Worm (Caenorhabditis elegans): ENCODE data around the gene ttr-33.

ttr-33 gene

ce11 chrV:7837809-7838208, at the start of gene ttr-33:
Gene ttr-33 (minus strand): TSS chrV:7837909.
- TF ChIP-seq him-1 (tag; optimal IDR thresholded peaks at IDR 0.05) (no peak), W03F9.2 (tag; optimal IDR thresholded peaks at IDR 0.05) (no peak), dao-5 (tag; optimal IDR thresholded peaks at IDR 0.05) (no peak)

- TF ChIP-seq W03F9.2 (tag; optimal IDR thresholded peaks at IDR 0.05) (no peak), dao-5 (tag; optimal IDR thresholded peaks at IDR 0.05) (no peak), him-1 (tag; optimal IDR thresholded peaks at IDR 0.05) (no peak)
Measured at ce11 chrV:7884441-7884840, 46.7 kb upstream of the ttr-33 start.

ce11 chrV:7878411-7878964, 40.8 kb upstream of the ttr-33 start, which contains the start of gene F40A3.2:
Gene F40A3.2 (plus strand): TSS chrV:7878914.
- TF ChIP-seq him-1 (tag; optimal IDR thresholded peaks at IDR 0.05) (no peak), W03F9.2 (tag; optimal IDR thresholded peaks at IDR 0.05) (no peak), dao-5 (tag; optimal IDR thresholded peaks at IDR 0.05) (no peak)

- TF ChIP-seq W03F9.2 (tag; optimal IDR thresholded peaks at IDR 0.05): peak; percentile 38
- no peak for TF ChIP-seq dao-5 (tag; optimal IDR thresholded peaks at IDR 0.05)
- TF ChIP-seq him-1 (tag; optimal IDR thresholded peaks at IDR 0.05): no peak
Measured at ce11 chrV:7876881-7877475, 39.3 kb upstream of the ttr-33 start, which contains the start of gene F40A3.3. Gene F40A3.3 (plus strand): TSS chrV:7877444.

- TF ChIP-seq him-1 (tag; optimal IDR thresholded peaks at IDR 0.05) (no peak), W03F9.2 (tag; optimal IDR thresholded peaks at IDR 0.05) (no peak), dao-5 (tag; optimal IDR thresholded peaks at IDR 0.05) (no peak)
Measured at ce11 chrV:7875456-7875855, 37.7 kb upstream of the ttr-33 start, which contains the start of gene F40A3.4. Gene F40A3.4 (plus strand): TSS chrV:7875756.

- no peak for TF ChIP-seq dao-5 (tag; optimal IDR thresholded peaks at IDR 0.05)
Measured at ce11 chrV:7872945-7873344, 35.2 kb upstream of the ttr-33 start.

ce11 chrV:7870707-7871106, 33.0 kb upstream of the ttr-33 start, which contains the start of gene nipi-4:
Gene nipi-4 (minus strand): TSS chrV:7870807.
- no peak for TF ChIP-seq him-1 (tag; optimal IDR thresholded peaks at IDR 0.05)
- TF ChIP-seq W03F9.2 (tag; optimal IDR thresholded peaks at IDR 0.05): no peak
- no peak for TF ChIP-seq dao-5 (tag; optimal IDR thresholded peaks at IDR 0.05)

- TF ChIP-seq dao-5 (tag; optimal IDR thresholded peaks at IDR 0.05) (no peak), W03F9.2 (tag; optimal IDR thresholded peaks at IDR 0.05) (no peak), him-1 (tag; optimal IDR thresholded peaks at IDR 0.05) (no peak)
Measured at ce11 chrV:7864663-7865062, 27.0 kb upstream of the ttr-33 start, which contains the start of gene C37C3.11. Gene C37C3.11 (minus strand): TSS chrV:7864763.

ce11 chrV:7863020-7863523, 25.4 kb upstream of the ttr-33 start, which contains the start of gene C37C3.10:
Gene C37C3.10 (minus strand): TSS chrV:7863070.
- TF ChIP-seq him-1 (tag; optimal IDR thresholded peaks at IDR 0.05): no peak
- no peak for TF ChIP-seq W03F9.2 (tag; optimal IDR thresholded peaks at IDR 0.05)
- no peak for TF ChIP-seq dao-5 (tag; optimal IDR thresholded peaks at IDR 0.05)

ce11 chrV:7861792-7862191, 24.1 kb upstream of the ttr-33 start, which contains the start of gene C37C3.17:
Gene C37C3.17 (minus strand): TSS chrV:7861892.
- no peak for TF ChIP-seq dao-5 (tag; optimal IDR thresholded peaks at IDR 0.05)
- no peak for TF ChIP-seq W03F9.2 (tag; optimal IDR thresholded peaks at IDR 0.05)
- no peak for TF ChIP-seq him-1 (tag; optimal IDR thresholded peaks at IDR 0.05)

ce11 chrV:7857931-7858330, 20.2 kb upstream of the ttr-33 start, which contains the start of gene C37C3.1:
Gene C37C3.1 (plus strand): TSS chrV:7857963.
- no peak for TF ChIP-seq W03F9.2 (tag; optimal IDR thresholded peaks at IDR 0.05)

- no peak for TF ChIP-seq dao-5 (tag; optimal IDR thresholded peaks at IDR 0.05)
- TF ChIP-seq him-1 (tag; optimal IDR thresholded peaks at IDR 0.05): no peak
- no peak for TF ChIP-seq W03F9.2 (tag; optimal IDR thresholded peaks at IDR 0.05)
Measured at ce11 chrV:7856641-7857040, 18.9 kb upstream of the ttr-33 start.

ce11 chrV:7855382-7855994, 17.8 kb upstream of the ttr-33 start, which contains the start of gene C37C3.2:
Gene C37C3.2 (plus strand): TSS chrV:7855944.
- TF ChIP-seq W03F9.2 (tag; optimal IDR thresholded peaks at IDR 0.05) (no peak), dao-5 (tag; optimal IDR thresholded peaks at IDR 0.05) (no peak), him-1 (tag; optimal IDR thresholded peaks at IDR 0.05) (no peak)

- TF ChIP-seq W03F9.2 (tag; optimal IDR thresholded peaks at IDR 0.05) (peak; percentile 31), dao-5 (tag; optimal IDR thresholded peaks at IDR 0.05) (no peak)
Measured at ce11 chrV:7854603-7855002, 16.9 kb upstream of the ttr-33 start, which contains the start of the genes C37C3.9 and C37C3.18. Gene C37C3.9 (minus strand): TSS chrV:7854700. Gene C37C3.18 (plus strand): TSS chrV:7854993.

All from whole organism, L4/young adult.